Fruit fly (Drosophila melanogaster) whole organism, embryonic: ENCODE data around the gene CG8509.

ENCODE experiments used
- Atf3 ChIP-seq: fragments of 200-800 bp; sonication (Bioruptor generic); optimal IDR thresholded peaks from 3 replicates; lab custom pipeline; 2016; ENCODE audit warnings: missing biosample characterization, missing genetic modification characterization
- BEAF-32 ChIP-seq: fragments of 200-800 bp; sonication (Bioruptor generic); optimal IDR thresholded peaks from 3 replicates; lab custom pipeline; 2017; ENCODE audit warnings: missing biosample characterization, missing genetic modification characterization, mild to moderate bottlenecking, moderate library complexity, missing genetic modification reagents
- CG10321 ChIP-seq: fragments of 200-800 bp; sonication (Bioruptor generic); IDR thresholded peaks from 2 replicates; pipeline ENCODE4 v1.3.6; 2022; ENCODE audit warnings: missing biosample characterization, missing genetic modification characterization
- CG10565 ChIP-seq: fragments of 200-800 bp; sonication (Bioruptor generic); optimal IDR thresholded peaks from 3 replicates; lab custom pipeline; 2016; ENCODE audit warnings: missing biosample characterization, mild to moderate bottlenecking, missing genetic modification characterization
- CG11085 ChIP-seq: fragments of 200-800 bp; sonication (Bioruptor generic); IDR thresholded peaks from 2 replicates; pipeline ENCODE4 v1.3.6; 2022; ENCODE audit warnings: missing biosample characterization, missing genetic modification characterization
- CG12299 ChIP-seq: fragments of 200-800 bp; sonication (Bioruptor generic); optimal IDR thresholded peaks from 2 replicates; lab custom pipeline; 2018; ENCODE audit warnings: missing biosample characterization, mild to moderate bottlenecking, missing genetic modification characterization
- CG12391 ChIP-seq: fragments of 200-800 bp; sonication (Bioruptor generic); optimal IDR thresholded peaks from 3 replicates; lab custom pipeline; 2018; ENCODE audit warnings: missing biosample characterization, mild to moderate bottlenecking, missing genetic modification characterization, moderate library complexity
- CG12744 ChIP-seq: fragments of 200-800 bp; sonication (Bioruptor generic); optimal IDR thresholded peaks from 2 replicates; lab custom pipeline; 2016; ENCODE audit warnings: missing biosample characterization, missing genetic modification characterization
- CG12942 ChIP-seq: fragments of 200-800 bp; sonication (Bioruptor generic); optimal IDR thresholded peaks from 3 replicates; lab custom pipeline; 2016; ENCODE audit warnings: missing biosample characterization, missing genetic modification characterization
- CG13424 ChIP-seq: fragments of 200-800 bp; sonication (Bioruptor generic); optimal IDR thresholded peaks from 2 replicates; lab custom pipeline; 2019; ENCODE audit warnings: missing biosample characterization, mild to moderate bottlenecking, missing genetic modification characterization, moderate library complexity
- CG15011 ChIP-seq: fragments of 200-800 bp; sonication (Bioruptor generic); optimal IDR thresholded peaks from 3 replicates; lab custom pipeline; 2018; ENCODE audit warnings: missing biosample characterization, mild to moderate bottlenecking, missing genetic modification characterization
- CG15269 ChIP-seq: fragments of 200-800 bp; sonication (Bioruptor generic); optimal IDR thresholded peaks from 2 replicates; lab custom pipeline; 2018; ENCODE audit warnings: missing biosample characterization, mild to moderate bottlenecking, missing genetic modification characterization, moderate library complexity
- CG1603 ChIP-seq: fragments of 200-800 bp; sonication (Bioruptor generic); optimal IDR thresholded peaks from 2 replicates; lab custom pipeline; 2019; ENCODE audit warnings: missing biosample characterization, mild to moderate bottlenecking, missing genetic modification characterization, moderate library complexity
- CG16813 ChIP-seq: fragments of 200-800 bp; sonication (Bioruptor generic); IDR thresholded peaks from 3 replicates; pipeline ENCODE4 v1.3.6; 2022; ENCODE audit warnings: missing biosample characterization, missing genetic modification characterization; ENCODE audit not compliant: partially characterized antibody
- CG17359 ChIP-seq: fragments of 200-800 bp; sonication (Bioruptor generic); optimal IDR thresholded peaks from 3 replicates; lab custom pipeline; 2018; ENCODE audit warnings: missing biosample characterization, mild to moderate bottlenecking, missing genetic modification characterization, moderate library complexity
- CG17568 ChIP-seq: fragments of 200-800 bp; sonication (Bioruptor generic); optimal IDR thresholded peaks from 2 replicates; lab custom pipeline; 2018; ENCODE audit warnings: missing biosample characterization, mild to moderate bottlenecking, missing genetic modification characterization, moderate library complexity
- CG17612 ChIP-seq: fragments of 200-800 bp; sonication (Bioruptor generic); IDR thresholded peaks from 2 replicates; pipeline ENCODE4 v1.3.6; 2022; ENCODE audit warnings: missing biosample characterization, missing genetic modification characterization
- CG17829 ChIP-seq: fragments of 200-800 bp; optimal IDR thresholded peaks from 2 replicates; lab custom pipeline; 2019; ENCODE audit warnings: missing biosample characterization, mild to moderate bottlenecking, missing genetic modification characterization, moderate library complexity
- CG18764 ChIP-seq: fragments of 200-800 bp; sonication (Bioruptor generic); optimal IDR thresholded peaks from 3 replicates; lab custom pipeline; 2016; ENCODE audit warnings: missing biosample characterization, missing genetic modification characterization
- CG2120 ChIP-seq: fragments of 200-800 bp; sonication (Bioruptor generic); optimal IDR thresholded peaks from 3 replicates; lab custom pipeline; 2016; ENCODE audit warnings: missing biosample characterization, missing genetic modification characterization
- CG43689 ChIP-seq: fragments of 200-800 bp; sonication (Bioruptor generic); IDR thresholded peaks from 2 replicates; pipeline ENCODE4 v1.3.6; 2022; ENCODE audit warnings: missing biosample characterization, missing genetic modification characterization
- CG7357 ChIP-seq: fragments of 200-800 bp; sonication (Bioruptor generic); IDR thresholded peaks from 3 replicates; pipeline ENCODE4 v1.3.6; 2022; ENCODE audit warnings: missing biosample characterization, missing genetic modification characterization
- CG8290 ChIP-seq, 3 experiments: fragments of 200-800 bp; sonication (Bioruptor generic); optimal IDR thresholded peaks; 2 replicates each; lab custom pipeline; 2016 to 2019; ENCODE audit warnings: missing biosample characterization in 3 of 3, missing genetic modification characterization in 3 of 3, mild to moderate bottlenecking in 2 of 3, moderate library complexity in 1 of 3
- CG8478 ChIP-seq: fragments of >200 bp; optimal IDR thresholded peaks from 2 replicates; lab custom pipeline; 2018
- CG8924 ChIP-seq: fragments of 200-800 bp; optimal IDR thresholded peaks from 3 replicates; lab custom pipeline; 2019; ENCODE audit warnings: missing biosample characterization, mild to moderate bottlenecking, missing genetic modification characterization, moderate library complexity
- CHES-1-like ChIP-seq: fragments of 200-800 bp; sonication (Bioruptor generic); optimal IDR thresholded peaks from 2 replicates; lab custom pipeline; 2016; ENCODE audit warnings: missing biosample characterization, missing genetic modification characterization
- Dref ChIP-seq: fragments of 200-800 bp; sonication (Bioruptor generic); IDR thresholded peaks from 2 replicates; pipeline ENCODE4 v1.3.6; 2022; ENCODE audit warnings: missing biosample characterization, missing genetic modification characterization
- Gug ChIP-seq: fragments of 200-800 bp; sonication (Bioruptor generic); IDR thresholded peaks from 4 replicates; pipeline ENCODE4 v1.3.6; 2022; ENCODE audit warnings: missing biosample characterization, missing genetic modification characterization
- MBD-R2 ChIP-seq: fragments of 200-800 bp; sonication (Bioruptor generic); IDR thresholded peaks from 2 replicates; pipeline ENCODE4 v1.3.6; 2022; ENCODE audit warnings: missing biosample characterization, missing genetic modification characterization
- MTF-1 ChIP-seq: fragments of 200-800 bp; sonication (Bioruptor generic); optimal IDR thresholded peaks from 2 replicates; lab custom pipeline; 2018; ENCODE audit warnings: missing biosample characterization, mild to moderate bottlenecking, missing genetic modification characterization, borderline replicate concordance
- Myb ChIP-seq: fragments of 200-800 bp; sonication (Bioruptor generic); optimal IDR thresholded peaks from 2 replicates; lab custom pipeline; 2016; ENCODE audit warnings: missing biosample characterization, missing genetic modification characterization
- TFAM ChIP-seq: fragments of 200-800 bp; sonication (Bioruptor generic); optimal IDR thresholded peaks from 2 replicates; lab custom pipeline; 2017; ENCODE audit warnings: missing biosample characterization, missing genetic modification characterization, inconsistent platforms
- crp ChIP-seq, 2 experiments: fragments of 200-800 bp; sonication (Bioruptor generic); optimal IDR thresholded peaks; 2 replicates in 1 of 2; 3 replicates in 1 of 2; lab custom pipeline; 2017; ENCODE audit warnings: missing biosample characterization in 2 of 2, missing genetic modification characterization in 2 of 2, mild to moderate bottlenecking in 1 of 2, moderate library complexity in 1 of 2
- ewg ChIP-seq: fragments of 200-800 bp; sonication (Bioruptor generic); optimal IDR thresholded peaks from 3 replicates; lab custom pipeline; 2017; ENCODE audit warnings: mild to moderate bottlenecking, missing biosample characterization, missing genetic modification reagents, missing genetic modification characterization
- hb ChIP-seq: fragments of 200-800 bp; sonication (Bioruptor generic); IDR thresholded peaks from 3 replicates; pipeline ENCODE4 v1.3.6; 2022; ENCODE audit warnings: missing biosample characterization, missing genetic modification characterization; ENCODE audit not compliant: partially characterized antibody
- insv ChIP-seq, 2 experiments: fragments of 200-800 bp; sonication (Bioruptor generic); optimal IDR thresholded peaks; 3 replicates each; lab custom pipeline; 2016 to 2018; ENCODE audit warnings: missing biosample characterization in 2 of 2, missing genetic modification characterization in 2 of 2
- nmo ChIP-seq: fragments of 200-800 bp; sonication (Bioruptor generic); optimal IDR thresholded peaks from 2 replicates; lab custom pipeline; 2018; ENCODE audit warnings: missing biosample characterization, mild to moderate bottlenecking, missing genetic modification characterization, moderate library complexity
- phol ChIP-seq: fragments of 200-800 bp; sonication (Bioruptor generic); optimal IDR thresholded peaks from 3 replicates; lab custom pipeline; 2018; ENCODE audit warnings: missing biosample characterization, mild to moderate bottlenecking, missing genetic modification characterization, moderate library complexity
- pzg ChIP-seq: fragments of 200-800 bp; sonication (Bioruptor generic); optimal IDR thresholded peaks from 3 replicates; lab custom pipeline; 2018; ENCODE audit warnings: missing biosample characterization, mild to moderate bottlenecking, missing genetic modification characterization, moderate library complexity
- run ChIP-seq: fragments of 200-800 bp; sonication (Bioruptor generic); optimal IDR thresholded peaks from 3 replicates; lab custom pipeline; 2018; ENCODE audit warnings: missing biosample characterization, mild to moderate bottlenecking, missing genetic modification characterization
- sens ChIP-seq: fragments of 200-800 bp; sonication (Bioruptor generic); peaks from one replicate; lab custom pipeline; 2016; ENCODE audit warnings: missing biosample characterization, missing genetic modification characterization
- sima ChIP-seq: fragments of 200-800 bp; sonication (Bioruptor generic); optimal IDR thresholded peaks from 2 replicates; lab custom pipeline; 2016; ENCODE audit warnings: missing biosample characterization, missing genetic modification characterization
- sug ChIP-seq: fragments of 200-800 bp; optimal IDR thresholded peaks from 2 replicates; lab custom pipeline; 2019; ENCODE audit warnings: missing biosample characterization, mild to moderate bottlenecking, missing genetic modification characterization, moderate library complexity
- trem ChIP-seq: fragments of 200-800 bp; optimal IDR thresholded peaks from 3 replicates; lab custom pipeline; 2019; ENCODE audit warnings: missing biosample characterization, mild to moderate bottlenecking, missing genetic modification characterization, moderate library complexity
- ttk ChIP-seq: fragments of 200-800 bp; sonication (Bioruptor generic); IDR thresholded peaks from 2 replicates; pipeline ENCODE4 v2.1.2; 2022; ENCODE audit warnings: missing biosample characterization, missing genetic modification characterization
- vfl ChIP-seq: fragments of 200-800 bp; sonication (Bioruptor generic); optimal IDR thresholded peaks from 2 replicates; lab custom pipeline; 2016; ENCODE audit warnings: missing biosample characterization, missing genetic modification characterization
- wor ChIP-seq: fragments of 200-800 bp; sonication (Bioruptor generic); IDR thresholded peaks from 2 replicates; pipeline ENCODE4 v1.3.6; 2022; ENCODE audit warnings: missing biosample characterization, missing genetic modification characterization
- yki ChIP-seq: fragments of >200 bp; optimal IDR thresholded peaks from 3 replicates; lab custom pipeline; 2018
- zf30C ChIP-seq: fragments of 200-800 bp; sonication (Bioruptor generic); optimal IDR thresholded peaks from 3 replicates; lab custom pipeline; 2018; ENCODE audit warnings: missing biosample characterization, mild to moderate bottlenecking, missing genetic modification characterization

CG8509 gene

DNA sequence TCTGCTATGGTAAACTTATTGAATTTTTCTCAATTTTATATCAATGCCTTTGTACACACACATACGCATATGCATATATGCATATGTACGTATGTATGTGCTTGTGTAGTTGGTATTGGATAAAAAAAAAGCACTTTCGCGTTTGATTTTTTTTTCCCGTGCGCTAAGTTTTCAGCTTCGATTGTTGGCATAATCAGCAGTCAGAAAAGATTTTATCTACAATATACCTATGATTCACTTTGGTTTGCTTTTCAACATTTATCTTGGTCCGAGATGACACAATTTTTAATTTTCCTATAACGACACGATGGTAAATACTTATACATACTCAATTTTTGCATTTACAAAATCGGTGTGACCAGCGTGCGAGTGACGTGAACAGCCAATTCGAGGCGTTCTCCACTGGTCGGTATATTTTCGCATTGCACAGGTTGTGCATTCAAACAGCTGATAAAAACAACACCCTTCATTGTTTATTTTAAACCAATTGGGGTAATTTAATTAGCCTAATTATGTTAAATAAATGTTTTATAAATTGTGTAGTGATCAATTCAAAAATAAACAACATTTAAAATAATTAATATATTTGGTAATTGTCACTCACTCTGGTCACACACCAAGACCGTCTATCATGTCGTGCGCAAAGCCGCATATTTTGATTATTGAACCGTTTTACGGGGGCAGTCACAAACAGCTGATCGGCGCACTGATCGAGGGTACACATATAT, 43.6 kb downstream of the CG8509 start, which contains the start of the genes UBL3 and CG15914 (continued):
- TF ChIP-seq CG2120 = no peak
- no peak for TF ChIP-seq yki (lab: Kevin White, UChicago)
- TF ChIP-seq sug (tag; lab: Kevin White, UChicago) = peak; percentile 30
- TF ChIP-seq CHES-1-like (GFP tag; lab: Kevin White, UChicago) = no peak
- no peak for TF ChIP-seq zf30C
- TF ChIP-seq sens (GFP tag; lab: Kevin White, UChicago) = peak; percentile 76
- TF ChIP-seq BEAF-32 (GFP tag; lab: Kevin White, UChicago) = peak; percentile 57
- TF ChIP-seq CG10321 = no peak
- peak; percentile 36 for TF ChIP-seq CG17829 (tag; lab: Kevin White, UChicago)
- no peak for TF ChIP-seq hb (GFP tag; lab: Robert Waterston, UW)
- TF ChIP-seq CG11085 (GFP tag; lab: Robert Waterston, UW) = no peak
- no peak for TF ChIP-seq wor (GFP tag; lab: Robert Waterston, UW)
- TF ChIP-seq CG17359 = no peak
- peak; percentile 57 for TF ChIP-seq CG12391 (tag; lab: Kevin White, UChicago)
- no peak for TF ChIP-seq run (tag; lab: Kevin White, UChicago)
- TF ChIP-seq CG8290 (GFP tag; optimal IDR thresholded peaks at IDR 0.05; lab: Kevin White, UChicago) = no peak
- TF ChIP-seq CG8290 (tag; optimal IDR thresholded peaks at IDR 0.05; lab: Kevin White, UChicago) = peak in 1 of 2 experiments; percentile 9
- TF ChIP-seq CG8924 = peak; percentile 44
- TF ChIP-seq CG10565 (GFP tag; lab: Kevin White, UChicago) = no peak
- TF ChIP-seq CG13424 = peak; percentile 6
- TF ChIP-seq phol = peak; percentile 57
- peak; percentile 67 for TF ChIP-seq MTF-1 (GFP tag; lab: Kevin White, UChicago)
- peak; percentile 45 for TF ChIP-seq MBD-R2 (GFP tag; lab: Robert Waterston, UW)
- TF ChIP-seq sima = no peak
- no peak for TF ChIP-seq vfl (GFP tag; lab: Kevin White, UChicago)
- no peak for TF ChIP-seq CG12942 (GFP tag; lab: Kevin White, UChicago)
- TF ChIP-seq Dref (GFP tag; lab: Robert Waterston, UW) = peak; percentile 32
- TF ChIP-seq Myb (GFP tag; lab: Kevin White, UChicago) = peak; percentile 10
- TF ChIP-seq insv (GFP tag; optimal IDR thresholded peaks at IDR 0.05; lab: Kevin White, UChicago) = peak in 1 of 2 experiments; percentile 34
- TF ChIP-seq ewg (GFP tag; lab: Kevin White, UChicago) = peak; percentile 60
- no peak for TF ChIP-seq Gug
- TF ChIP-seq CG12744 (GFP tag; lab: Kevin White, UChicago) = no peak
- TF ChIP-seq CG15011 (GFP tag; lab: Kevin White, UChicago) = no peak
- peak; percentile 44 to 89 for TF ChIP-seq crp (GFP tag; optimal IDR thresholded peaks at IDR 0.05; lab: Kevin White, UChicago)
- TF ChIP-seq ttk = no peak
- no peak for TF ChIP-seq CG15269 (tag; lab: Kevin White, UChicago)
- no peak for TF ChIP-seq CG43689 (GFP tag; lab: Robert Waterston, UW)
- no peak for TF ChIP-seq TFAM (GFP tag; lab: Kevin White, UChicago)
- TF ChIP-seq CG1603 (tag; lab: Kevin White, UChicago) = peak; percentile 80
- peak; percentile 39 for TF ChIP-seq CG17568 (GFP tag; lab: Kevin White, UChicago)
- no peak for TF ChIP-seq Atf3
- peak; percentile 81 for TF ChIP-seq pzg (GFP tag; lab: Kevin White, UChicago)
- peak; percentile 80 for TF ChIP-seq trem (tag; lab: Kevin White, UChicago)
- 0 out of 3 replicates have a peak, but pooled peaks have one; percentile 22 for TF ChIP-seq CG7357 (GFP tag; lab: Robert Waterston, UW)
- no peak for TF ChIP-seq CG17612
- peak; percentile 55 for TF ChIP-seq CG12299 (tag; lab: Kevin White, UChicago)
- peak; percentile 40 for TF ChIP-seq nmo (GFP tag; lab: Kevin White, UChicago)
- TF ChIP-seq CG18764 (GFP tag; lab: Kevin White, UChicago) = no peak
- no peak for TF ChIP-seq CG8478 (lab: Kevin White, UChicago)
- 0 out of 3 replicates have a peak, but pooled peaks have one; percentile 7 for TF ChIP-seq CG16813
